Fruit fly (Drosophila melanogaster): Measurements from ENCODE around the gene CG43127.

- TF ChIP-seq CG11294 (GFP tag; IDR thresholded peaks at IDR 0.05) = no peak
- no peak for TF ChIP-seq Gug (GFP tag; IDR thresholded peaks at IDR 0.05)
- no peak for TF ChIP-seq CG6792 (GFP tag; optimal IDR thresholded peaks at IDR 0.05)
Measured at dm6 chr3L:10643228-10643627, 17.8 kb upstream of the CG43127 start, which contains the start of gene CG14153.

All from whole organism, prepupa.